Worm (Caenorhabditis elegans) whole organism, L4 larva: ENCODE results near the gene T15B7.8.

Source experiments
- F26F4.8 ChIP-seq: fragments of 200-800 bp; sonication (Bioruptor generic); conservative IDR thresholded peaks from 2 replicates; pipeline ENCODE4 v1.3.6; 2022; ENCODE audit warnings: missing genetic modification characterization, missing compliant biosample characterization
- F44E2.7 ChIP-seq: fragments of 200-800 bp; sonication (Bioruptor generic); IDR thresholded peaks from 2 replicates; pipeline ENCODE4 v2.1.2; 2022; ENCODE audit warnings: missing genetic modification characterization, missing compliant biosample characterization
- R02D3.7 ChIP-seq: fragments of 150-350 bp; sonication (generic microtip); optimal IDR thresholded peaks from 3 replicates; lab custom pipeline; 2014; ENCODE audit warnings: missing biosample characterization, missing genetic modification characterization
- T20F7.1 ChIP-seq: fragments of 200-800 bp; sonication (Bioruptor generic); optimal IDR thresholded peaks from 2 replicates; lab custom pipeline; 2018; ENCODE audit warnings: mild to moderate bottlenecking, missing genetic modification characterization, missing compliant biosample characterization
- T26A8.4 ChIP-seq: fragments of 200-800 bp; sonication (Bioruptor generic); IDR thresholded peaks from 2 replicates; pipeline ENCODE4 v1.3.6; 2022; ENCODE audit warnings: missing genetic modification characterization, missing compliant biosample characterization
- Y5F2A.4 ChIP-seq: fragments of 200-800 bp; sonication (Bioruptor generic); optimal IDR thresholded peaks from 2 replicates; lab custom pipeline; 2018; ENCODE audit warnings: mild to moderate bottlenecking, missing genetic modification characterization, missing compliant biosample characterization
- Y75B8A.6 ChIP-seq: fragments of 200-800 bp; sonication (Bioruptor generic); IDR thresholded peaks from 2 replicates; pipeline ENCODE4 v1.3.6; 2022; ENCODE audit warnings: missing genetic modification reagents, missing genetic modification characterization, missing compliant biosample characterization
- ceh-44 ChIP-seq: fragments of 200-800 bp; sonication (Bioruptor generic); IDR thresholded peaks from 2 replicates; pipeline ENCODE4 v1.3.6; 2022; ENCODE audit warnings: missing genetic modification reagents, missing genetic modification characterization, missing compliant biosample characterization
- ces-1 ChIP-seq: fragments of 150-350 bp; sonication (generic microtip); optimal IDR thresholded peaks from 4 replicates; lab custom pipeline; 2014; ENCODE audit warnings: missing biosample characterization, missing genetic modification reagents, missing genetic modification characterization
- ctbp-1 ChIP-seq: fragments of 200-800 bp; sonication (Bioruptor generic); IDR thresholded peaks from 2 replicates; pipeline ENCODE4 v1.3.6; 2022; ENCODE audit warnings: missing genetic modification reagents, missing genetic modification characterization, missing compliant biosample characterization
- daf-16 ChIP-seq, 3 experiments: sonication (generic microtip); optimal IDR thresholded peaks; 2 replicates each; lab custom pipeline; 2016 to 2017; ENCODE audit warnings: missing genetic modification characterization in 3 of 3, missing genetic modification reagents in 3 of 3, mild to moderate bottlenecking in 2 of 3, missing compliant biosample characterization in 2 of 3, missing biosample characterization in 1 of 3, moderate library complexity in 1 of 3
- daf-19 ChIP-seq: fragments of 200-800 bp; sonication (Bioruptor generic); conservative IDR thresholded peaks from 2 replicates; pipeline ENCODE4 v1.3.6; 2022; ENCODE audit warnings: missing genetic modification characterization, missing compliant biosample characterization
- dmd-6 ChIP-seq: fragments of 200-800 bp; sonication (Bioruptor generic); IDR thresholded peaks from 2 replicates; pipeline ENCODE4 v1.3.6; 2022; ENCODE audit warnings: missing genetic modification reagents, missing genetic modification characterization, missing compliant biosample characterization
- dmd-8 ChIP-seq: fragments of 200-800 bp; sonication (Bioruptor generic); IDR thresholded peaks from 2 replicates; pipeline ENCODE4 v1.3.6; 2022; ENCODE audit warnings: missing genetic modification characterization, missing compliant biosample characterization
- dpl-1 ChIP-seq: fragments of 150-350 bp; optimal IDR thresholded peaks from 2 replicates; lab custom pipeline; 2014; ENCODE audit warnings: missing biosample characterization, missing genetic modification reagents, missing genetic modification characterization
- duxl-1 ChIP-seq: sonication (generic microtip); optimal IDR thresholded peaks from 2 replicates; lab custom pipeline; 2016; ENCODE audit warnings: mild to moderate bottlenecking, missing genetic modification characterization, moderate library complexity, missing compliant biosample characterization; ENCODE audit not compliant: poor library complexity
- fos-1 ChIP-seq: fragments of 150-350 bp; optimal IDR thresholded peaks from 2 replicates; lab custom pipeline; 2014; ENCODE audit warnings: missing biosample characterization, missing genetic modification characterization
- hif-1 ChIP-seq, 2 experiments: sonication (generic microtip); optimal IDR thresholded peaks; 2 replicates each; lab custom pipeline; 2016 to 2017; ENCODE audit warnings: missing compliant biosample characterization in 2 of 2, missing genetic modification characterization in 2 of 2, missing genetic modification reagents in 2 of 2, missing genotype in 2 of 2, mild to moderate bottlenecking in 1 of 2
- hlh-11 ChIP-seq: fragments of 200-800 bp; sonication (Bioruptor generic); optimal IDR thresholded peaks from 2 replicates; lab custom pipeline; 2018; ENCODE audit warnings: mild to moderate bottlenecking, missing genetic modification characterization, missing compliant biosample characterization
- hmg-1.1 ChIP-seq: fragments of 200-800 bp; sonication (Bioruptor generic); IDR thresholded peaks from 2 replicates; pipeline ENCODE4 v1.3.6; 2022; ENCODE audit warnings: missing genetic modification reagents, missing genetic modification characterization, missing compliant biosample characterization
- jun-1 ChIP-seq: fragments of 150-350 bp; optimal IDR thresholded peaks from 2 replicates; lab custom pipeline; 2014; ENCODE audit warnings: missing biosample characterization, missing genetic modification reagents, missing genetic modification characterization
- lin-13 ChIP-seq: fragments of 150-350 bp; optimal IDR thresholded peaks from 2 replicates; lab custom pipeline; 2014; ENCODE audit warnings: missing biosample characterization, missing genetic modification reagents, missing genetic modification characterization
- lsy-2 ChIP-seq, 2 experiments: fragments of 150-350 bp in 1 of 2; sonication (generic microtip) in 1 of 2; optimal IDR thresholded peaks; 2 replicates each; lab custom pipeline; 2014 to 2017; ENCODE audit warnings: missing biosample characterization in 2 of 2, missing genetic modification characterization in 2 of 2
- mdl-1 ChIP-seq, 2 experiments: fragments of 150-350 bp in 1 of 2; sonication (generic microtip) in 1 of 2; optimal IDR thresholded peaks; 2 replicates each; lab custom pipeline; 2014 to 2017; ENCODE audit warnings: missing biosample characterization in 2 of 2, missing genetic modification characterization in 2 of 2
- mep-1 ChIP-seq: fragments of 150-350 bp; sonication (generic microtip); optimal IDR thresholded peaks from 3 replicates; lab custom pipeline; 2014; ENCODE audit warnings: missing biosample characterization, missing genetic modification characterization
- mes-2 ChIP-seq: sonication (generic microtip); optimal IDR thresholded peaks from 2 replicates; lab custom pipeline; 2016; ENCODE audit warnings: missing genotype, mild to moderate bottlenecking, missing genetic modification characterization, missing compliant biosample characterization; ENCODE audit not compliant: poor library complexity, severe bottlenecking
- nhr-111 ChIP-seq: fragments of 200-800 bp; sonication (Bioruptor generic); optimal IDR thresholded peaks from 2 replicates; lab custom pipeline; 2018; ENCODE audit warnings: mild to moderate bottlenecking, missing genetic modification characterization, missing compliant biosample characterization
- nhr-25 ChIP-seq: sonication (generic microtip); optimal IDR thresholded peaks from 2 replicates; lab custom pipeline; 2017; ENCODE audit warnings: missing genetic modification characterization, mild to moderate bottlenecking, missing compliant biosample characterization, antibody characterized with exemption, moderate library complexity, borderline replicate concordance; ENCODE audit not compliant: insufficient read depth
- nhr-28 ChIP-seq: fragments of 150-350 bp; optimal IDR thresholded peaks from 2 replicates; lab custom pipeline; 2014; ENCODE audit warnings: missing biosample characterization, missing genetic modification characterization
- nhr-77 ChIP-seq: fragments of 150-350 bp; optimal IDR thresholded peaks from 2 replicates; lab custom pipeline; 2014; ENCODE audit warnings: missing biosample characterization, missing genetic modification characterization
- pqm-1 ChIP-seq: sonication (generic microtip); optimal IDR thresholded peaks from 2 replicates; lab custom pipeline; 2017; ENCODE audit warnings: missing biosample characterization, missing genetic modification characterization
- rbr-2 ChIP-seq: sonication (generic microtip); optimal IDR thresholded peaks from 2 replicates; lab custom pipeline; 2016; ENCODE audit warnings: missing genotype, missing genetic modification characterization, missing compliant biosample characterization
- sdz-12 ChIP-seq: fragments of 200-800 bp; sonication (Bioruptor generic); optimal IDR thresholded peaks from 2 replicates; lab custom pipeline; 2018; ENCODE audit warnings: mild to moderate bottlenecking, missing genetic modification characterization, missing compliant biosample characterization
- set-16 ChIP-seq: fragments of 200-800 bp; sonication (Bioruptor generic); IDR thresholded peaks from 2 replicates; pipeline ENCODE4 v1.3.6; 2022; ENCODE audit warnings: missing genetic modification reagents, missing genetic modification characterization, missing compliant biosample characterization
- skn-1 ChIP-seq: fragments of 150-350 bp; optimal IDR thresholded peaks from 2 replicates; lab custom pipeline; 2014; ENCODE audit warnings: missing biosample characterization, missing genetic modification characterization
- snpc-1.2 ChIP-seq: fragments of 200-800 bp; sonication (Bioruptor generic); IDR thresholded peaks from 2 replicates; pipeline ENCODE4 v1.3.6; 2022; ENCODE audit warnings: missing genetic modification reagents, missing genetic modification characterization, missing compliant biosample characterization
- spr-1 ChIP-seq: sonication (generic microtip); optimal IDR thresholded peaks from 2 replicates; lab custom pipeline; 2016; ENCODE audit warnings: mild to moderate bottlenecking, missing genetic modification characterization, missing compliant biosample characterization
- tag-97 ChIP-seq: fragments of 200-800 bp; sonication (Bioruptor generic); IDR thresholded peaks from 2 replicates; pipeline ENCODE4 v1.3.6; 2022; ENCODE audit warnings: missing genetic modification characterization, missing compliant biosample characterization
- unc-130 ChIP-seq: sonication (generic microtip); optimal IDR thresholded peaks from 2 replicates; lab custom pipeline; 2016; ENCODE audit warnings: missing genetic modification reagents, missing genetic modification characterization, missing compliant biosample characterization
- zfp-2 ChIP-seq: sonication (generic microtip); optimal IDR thresholded peaks from 2 replicates; lab custom pipeline; 2016; ENCODE audit warnings: mild to moderate bottlenecking, missing genetic modification characterization, missing compliant biosample characterization
- zip-11 ChIP-seq: fragments of 200-800 bp; sonication (Bioruptor generic); IDR thresholded peaks from 2 replicates; pipeline ENCODE4 v1.3.6; 2022; ENCODE audit warnings: missing genetic modification characterization, missing compliant biosample characterization
- ztf-11 ChIP-seq: fragments of 150-350 bp; optimal IDR thresholded peaks from 2 replicates; lab custom pipeline; 2014; ENCODE audit warnings: missing biosample characterization, missing genetic modification characterization
- ztf-7 ChIP-seq: fragments of 150-350 bp; optimal IDR thresholded peaks from 2 replicates; lab custom pipeline; 2014; ENCODE audit warnings: missing biosample characterization, missing genetic modification characterization

Gene T15B7.8

DNA sequence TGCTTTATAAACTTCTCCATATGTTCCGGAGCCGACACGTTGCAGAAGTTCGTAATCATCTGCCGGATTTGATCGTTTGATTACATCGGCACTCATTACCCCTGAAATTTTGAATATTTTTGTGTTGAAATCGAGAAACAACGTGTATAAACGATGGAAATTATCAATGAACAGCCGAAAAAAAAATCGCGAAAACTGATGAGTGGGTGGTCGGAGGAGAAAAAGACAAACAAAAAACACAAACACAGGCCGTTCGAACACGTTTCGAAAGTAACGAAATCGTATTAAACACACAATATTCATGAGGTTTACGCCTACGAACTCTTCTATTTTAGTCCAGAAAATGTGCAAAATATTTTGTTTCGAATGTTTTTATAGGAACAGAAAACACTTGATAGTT, 29.0 kb upstream of the T15B7.8 start, which contains the start of gene gck-2:
TSS of gene gck-2 (minus strand) at position 101 of the 400 bp plus-strand sequence.
- TF ChIP-seq spr-1 (tag; lab: Kevin White, UChicago), result no peak
- TF ChIP-seq snpc-1.2 (GFP tag; lab: Robert Waterston, UW), result no peak
- no peak for TF ChIP-seq nhr-25 (tag; lab: Kevin White, UChicago)
- TF ChIP-seq zip-11 (GFP tag; lab: Robert Waterston, UW), result no peak
- no peak for TF ChIP-seq hlh-11
- no peak for TF ChIP-seq T20F7.1
- no peak for TF ChIP-seq duxl-1

DNA sequence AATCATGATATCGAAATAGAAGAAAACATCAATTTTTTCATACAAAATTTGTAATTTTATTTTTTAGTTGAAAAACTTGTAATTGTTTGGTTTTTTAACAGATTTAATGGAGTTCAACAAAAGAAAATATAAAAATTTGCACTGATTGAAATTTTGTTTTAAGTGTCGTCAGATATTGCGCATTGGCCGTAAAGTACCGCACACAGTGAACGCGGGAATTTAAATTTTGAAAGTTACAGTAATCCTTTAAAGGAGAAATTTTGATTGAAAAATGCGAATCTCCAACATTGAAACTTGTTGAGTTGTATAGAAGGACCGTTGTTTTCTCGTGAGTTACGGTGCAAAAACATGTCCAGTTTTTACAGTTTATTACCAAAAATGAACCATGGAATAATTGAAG, 28.6 kb upstream of the T15B7.8 start:
- no peak for TF ChIP-seq jun-1 (tag; lab: Kevin White, UChicago)
- TF ChIP-seq nhr-77 (tag; lab: Kevin White, UChicago), result no peak
- peak in 1 of 2 experiments; percentile 8 for TF ChIP-seq lsy-2 (tag; optimal IDR thresholded peaks at IDR 0.05; lab: Kevin White, UChicago)
- TF ChIP-seq unc-130 (GFP tag; lab: Kevin White, UChicago), result no peak
- no peak for TF ChIP-seq snpc-1.2 (GFP tag; lab: Robert Waterston, UW)
- TF ChIP-seq fos-1 (tag; lab: Kevin White, UChicago), result no peak

DNA sequence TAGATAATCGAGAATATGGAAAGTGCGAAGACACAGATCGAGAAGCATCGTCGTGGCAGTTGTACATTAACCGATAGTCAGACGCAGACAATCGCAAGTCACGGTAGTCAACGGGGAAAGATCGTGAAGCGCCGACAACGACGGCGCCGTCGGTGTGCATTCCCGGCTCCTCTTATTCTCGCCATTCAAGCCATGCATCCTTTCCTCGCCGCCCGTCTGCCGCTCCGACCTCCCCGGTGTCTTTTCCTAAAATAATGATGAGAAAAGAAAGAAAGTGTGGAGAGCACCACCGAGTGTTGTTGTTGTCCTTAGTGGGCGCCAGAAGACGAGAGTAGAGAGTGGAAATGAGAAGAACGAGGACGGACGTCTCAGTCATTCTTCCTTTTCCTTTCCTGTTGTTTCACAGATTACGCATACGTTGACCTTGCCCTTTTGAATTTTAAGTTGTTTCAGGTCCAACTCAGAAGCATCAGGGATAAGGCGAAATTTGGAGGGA, 27.8 kb upstream of the T15B7.8 start, which contains the start of gene ZC404.1:
TSS of gene ZC404.1 (plus strand) at position 446 of the 496 bp plus-strand sequence.
- TF ChIP-seq hmg-1.1 (GFP tag; lab: Robert Waterston, UW), result 0 out of 2 replicates have a peak, but pooled peaks have one; percentile 11
- peak; percentile 21 for TF ChIP-seq rbr-2 (tag; lab: Kevin White, UChicago)
- TF ChIP-seq mes-2 (tag; lab: Kevin White, UChicago), result peak; percentile 28
- TF ChIP-seq zfp-2 (tag; lab: Kevin White, UChicago), result no peak
- peak; percentile 62 for TF ChIP-seq set-16 (GFP tag; lab: Robert Waterston, UW)

ce11 chrV:6796264-6796663, 25.3 kb upstream of the T15B7.8 start:
- TF ChIP-seq lin-13 (no peak), daf-16 (GFP tag; optimal IDR thresholded peaks at IDR 0.05; lab: Kevin White, UChicago) (no peak), daf-16 (tag; optimal IDR thresholded peaks at IDR 0.05; lab: Kevin White, UChicago) (no peak), sdz-12 (GFP tag; lab: Kevin White, UChicago) (no peak), duxl-1 (no peak), pqm-1 (tag; lab: Kevin White, UChicago) (no peak), nhr-25 (tag; lab: Kevin White, UChicago) (no peak), hif-1 (tag; optimal IDR thresholded peaks at IDR 0.05; lab: Kevin White, UChicago) (no peak), dpl-1 (GFP tag; lab: Kevin White, UChicago) (no peak), dmd-6 (GFP tag; lab: Robert Waterston, UW) (no peak)
- TF ChIP-seq, all 104 proteins: peak for 0

DNA sequence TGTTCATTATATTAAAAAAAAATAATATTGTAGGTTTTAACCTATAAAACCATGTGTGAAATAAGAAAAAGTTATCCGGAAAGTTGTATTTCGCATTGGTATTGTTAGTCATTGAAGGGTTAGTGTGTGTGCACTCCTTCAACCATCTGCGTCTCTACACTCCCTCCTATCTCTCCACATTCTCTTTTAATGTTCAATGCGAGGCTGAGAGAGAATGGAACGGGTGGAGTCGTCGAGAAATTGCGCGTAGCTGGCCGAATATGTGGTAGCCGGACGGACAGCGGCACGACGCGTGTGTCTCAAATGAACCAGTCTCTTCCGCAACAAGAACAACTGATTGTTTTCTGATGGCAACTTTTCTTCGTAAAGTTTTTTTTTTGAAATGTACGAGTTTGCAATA, 24.7 kb upstream of the T15B7.8 start:
- TF ChIP-seq nhr-28 (tag; lab: Kevin White, UChicago) (peak; percentile 38), mdl-1 (tag; optimal IDR thresholded peaks at IDR 0.05; lab: Kevin White, UChicago) (peak in 1 of 2 experiments; percentile 50), F26F4.8 (GFP tag; lab: Robert Waterston, UW) (no peak), F44E2.7 (GFP tag; lab: Robert Waterston, UW) (no peak), hmg-1.1 (GFP tag; lab: Robert Waterston, UW) (peak; percentile 66), dmd-8 (no peak), ctbp-1 (GFP tag; lab: Robert Waterston, UW) (no peak), ztf-7 (tag; lab: Kevin White, UChicago) (no peak), R02D3.7 (tag; lab: Kevin White, UChicago) (no peak), mep-1 (tag; lab: Kevin White, UChicago) (peak; percentile 56), T20F7.1 (no peak), ceh-44 (GFP tag; lab: Robert Waterston, UW) (no peak), daf-19 (GFP tag; lab: Robert Waterston, UW) (no peak), nhr-111 (no peak), ztf-11 (no peak), T26A8.4 (GFP tag; lab: Robert Waterston, UW) (no peak), rbr-2 (tag; lab: Kevin White, UChicago) (peak; percentile 25), Y5F2A.4 (GFP tag; lab: Kevin White, UChicago) (no peak), ces-1 (no peak), skn-1 (no peak), tag-97 (GFP tag; lab: Robert Waterston, UW) (no peak), Y75B8A.6 (GFP tag; lab: Robert Waterston, UW) (no peak)
